Worm (Caenorhabditis elegans): ENCODE measurements around the gene nhr-162.

DNA sequence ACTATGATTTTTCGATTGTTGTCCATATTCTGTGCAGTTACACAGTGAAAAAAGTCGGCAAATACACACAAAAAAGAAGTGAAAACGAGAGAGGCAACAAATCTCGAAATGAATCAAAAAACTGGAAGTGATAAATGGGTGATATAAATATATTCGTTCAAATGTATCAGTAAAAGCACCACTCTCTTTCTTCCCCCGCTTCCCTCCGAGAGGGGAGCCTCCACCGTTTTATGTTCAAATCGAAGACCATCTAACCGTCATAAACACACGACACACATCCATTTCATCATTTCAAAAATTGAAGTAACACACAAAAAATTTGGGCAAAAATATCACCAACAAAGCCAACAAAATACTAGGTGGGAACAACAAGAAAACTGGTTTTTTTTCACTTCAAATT, 35.4 kb upstream of the nhr-162 start, which contains the start of gene F20A1.6:
- TF ChIP-seq ztf-29 (GFP tag; IDR thresholded peaks at IDR 0.05) (no peak), flt-1 (GFP tag; IDR thresholded peaks at IDR 0.05) (no peak), ref-1 (GFP tag; conservative IDR thresholded peaks at IDR 0.05) (no peak), med-1 (GFP tag; optimal IDR thresholded peaks at IDR 0.05; ENCODE audit: insufficient read depth) (no peak), ztf-23 (GFP tag; IDR thresholded peaks at IDR 0.05) (no peak), klf-2 (GFP tag; conservative IDR thresholded peaks at IDR 0.05) (no peak), cog-1 (tag; optimal IDR thresholded peaks at IDR 0.05) (no peak), T22C8.4 (GFP tag; IDR thresholded peaks at IDR 0.05) (no peak), tab-1 (GFP tag; IDR thresholded peaks at IDR 0.05) (no peak)
